Fruit fly (Drosophila melanogaster): ENCODE results near the gene CRMP.

Gene CRMP

DNA sequence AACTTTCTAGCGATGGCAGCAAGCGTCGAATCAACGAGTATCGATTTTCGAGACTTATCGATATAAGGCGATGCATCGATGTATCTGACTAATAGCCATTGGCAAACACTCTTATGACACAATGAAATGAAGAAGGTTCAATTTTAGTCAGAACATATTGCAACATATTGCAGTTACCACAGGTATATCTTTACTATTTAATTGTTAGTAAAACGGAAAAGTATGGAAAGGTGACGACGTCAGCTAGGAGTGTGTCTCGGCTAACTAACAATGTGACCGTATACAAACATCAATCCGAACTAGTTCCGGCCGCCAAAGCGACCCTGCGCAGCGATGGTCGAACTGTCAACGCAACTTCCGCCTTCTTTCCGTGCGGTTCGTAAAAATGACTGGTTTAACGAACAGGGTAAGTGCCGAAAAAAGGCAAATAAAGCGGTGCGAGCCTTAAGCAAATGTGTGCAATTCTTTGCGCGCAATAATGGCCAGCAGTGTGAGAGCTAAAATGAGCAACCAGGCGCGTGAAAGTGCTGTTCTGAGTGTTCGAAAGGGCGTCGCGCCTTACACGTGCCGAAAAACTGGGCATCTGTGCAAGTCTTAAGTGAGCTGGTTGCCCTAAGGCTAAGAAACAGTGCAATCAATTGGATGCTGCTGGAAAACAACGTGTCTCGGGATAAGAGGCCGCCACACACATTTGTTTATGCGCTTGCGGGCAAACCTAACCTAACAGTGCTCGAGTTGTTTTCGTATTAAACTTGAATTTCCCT lies 53.4 kb downstream of the CRMP start, which contains the start of the genes Dph4, Spec2 and RpL13A (continued):
- TF ChIP-seq CG14050 (GFP tag; IDR thresholded peaks at IDR 0.05) = no peak
- no peak for TF ChIP-seq ssp (GFP tag; IDR thresholded peaks at IDR 0.05)
- TF ChIP-seq gcm2 (GFP tag; optimal IDR thresholded peaks at IDR 0.05) = peak; percentile 88
- no peak for TF ChIP-seq prd (optimal IDR thresholded peaks at IDR 0.05)
- no peak for TF ChIP-seq prd (GFP tag; IDR thresholded peaks at IDR 0.05)
- peak; percentile 84 for TF ChIP-seq mam (GFP tag; optimal IDR thresholded peaks at IDR 0.05)
- TF ChIP-seq crc (GFP tag; optimal IDR thresholded peaks at IDR 0.05) = peak; percentile 90
- TF ChIP-seq sima (GFP tag; optimal IDR thresholded peaks at IDR 0.05) = peak; percentile 82
- TF ChIP-seq CG9876 (GFP tag; optimal IDR thresholded peaks at IDR 0.05) = peak; percentile 92
- peak; percentile 48 for TF ChIP-seq Ssrp (tag; optimal IDR thresholded peaks at IDR 0.05)
- TF ChIP-seq p53 (GFP tag; optimal IDR thresholded peaks at IDR 0.05) = peak; percentile 90
- no peak for TF ChIP-seq hb (GFP tag; IDR thresholded peaks at IDR 0.05; ENCODE audit: partially characterized antibody)
- TF ChIP-seq Kr (GFP tag; optimal IDR thresholded peaks at IDR 0.05) = peak; percentile 86
- peak; percentile 94 for TF ChIP-seq CG12236 (GFP tag; optimal IDR thresholded peaks at IDR 0.05)
- TF ChIP-seq Ravus (GFP tag; IDR thresholded peaks at IDR 0.05) = no peak
- peak; percentile 93 for TF ChIP-seq her (GFP tag; optimal IDR thresholded peaks at IDR 0.05)
- no peak for TF ChIP-seq vnd (GFP tag; IDR thresholded peaks at IDR 0.05; ENCODE audit: partially characterized antibody)
- peak; percentile 85 for TF ChIP-seq CG13123 (GFP tag; optimal IDR thresholded peaks at IDR 0.05)
- peak; percentile 52 for TF ChIP-seq tx (GFP tag; optimal IDR thresholded peaks at IDR 0.05)
- no peak for TF ChIP-seq Nf-YA (GFP tag; IDR thresholded peaks at IDR 0.05)
- TF ChIP-seq kay (GFP tag; optimal IDR thresholded peaks at IDR 0.05) = peak; percentile 52
- TF ChIP-seq HLH4C (GFP tag; IDR thresholded peaks at IDR 0.05; ENCODE audit: partially characterized antibody) = no peak
- no peak for TF ChIP-seq dan (GFP tag; IDR thresholded peaks at IDR 0.05)
- peak; percentile 87 for TF ChIP-seq pita (GFP tag; optimal IDR thresholded peaks at IDR 0.05)
- TF ChIP-seq CG10462 (GFP tag; optimal IDR thresholded peaks at IDR 0.05) = peak; percentile 76
- peak; percentile 94 for TF ChIP-seq HmgZ (tag; optimal IDR thresholded peaks at IDR 0.05)
- TF ChIP-seq CG30431 (GFP tag; optimal IDR thresholded peaks at IDR 0.05) = peak; percentile 86
- TF ChIP-seq sna (GFP tag; IDR thresholded peaks at IDR 0.05; ENCODE audit: partially characterized antibody) = no peak
- TF ChIP-seq dmrt99B (tag; optimal IDR thresholded peaks at IDR 0.05) = no peak
- peak; percentile 80 for TF ChIP-seq Jarid2 (GFP tag; optimal IDR thresholded peaks at IDR 0.05)
- peak; percentile 71 for TF ChIP-seq CG8281 (tag; optimal IDR thresholded peaks at IDR 0.05)
- TF ChIP-seq hth (optimal IDR thresholded peaks at IDR 0.05) = no peak
- TF ChIP-seq Taf1 (GFP tag; IDR thresholded peaks at IDR 0.05) = no peak
- TF ChIP-seq Rfx (GFP tag; IDR thresholded peaks at IDR 0.05) = no peak
- TF ChIP-seq chinmo (GFP tag; IDR thresholded peaks at IDR 0.05; ENCODE audit: partially characterized antibody) = no peak
- peak; percentile 85 for TF ChIP-seq CG8359 (GFP tag; optimal IDR thresholded peaks at IDR 0.05; ENCODE audit: borderline replicate concordance)
- peak; percentile 87 for TF ChIP-seq CG31365 (tag; optimal IDR thresholded peaks at IDR 0.05)
- TF ChIP-seq NK7.1 (GFP tag; optimal IDR thresholded peaks at IDR 0.05) = peak; percentile 90
- TF ChIP-seq pfk (GFP tag; optimal IDR thresholded peaks at IDR 0.05) = peak; percentile 84
- TF ChIP-seq Dp (GFP tag; optimal IDR thresholded peaks at IDR 0.05) = peak; percentile 69
- TF ChIP-seq pros (GFP tag; optimal IDR thresholded peaks at IDR 0.05) = peak; percentile 44
- peak; percentile 74 for TF ChIP-seq ftz-f1 (GFP tag; optimal IDR thresholded peaks at IDR 0.05)
- no peak for TF ChIP-seq Hr39 (optimal IDR thresholded peaks at IDR 0.05)
- no peak for TF ChIP-seq CG16813 (GFP tag; IDR thresholded peaks at IDR 0.05; ENCODE audit: partially characterized antibody)
- peak; percentile 96 for TF ChIP-seq Side (GFP tag; optimal IDR thresholded peaks at IDR 0.05)
- peak; percentile 98 for TF ChIP-seq Hmr (GFP tag; optimal IDR thresholded peaks at IDR 0.05)
- no peak for TF ChIP-seq Xrp1 (GFP tag; IDR thresholded peaks at IDR 0.05)
- peak; percentile 50 for TF ChIP-seq CG15696 (tag; optimal IDR thresholded peaks at IDR 0.05)
- peak in 1 of 2 experiments; percentile 52 for TF ChIP-seq Hr78 (GFP tag; optimal IDR thresholded peaks at IDR 0.05)
- peak; percentile 83 for TF ChIP-seq CG12299 (tag; optimal IDR thresholded peaks at IDR 0.05)
